Fruit fly (Drosophila melanogaster): ENCODE measurements around the gene mthl10.

mthl10 gene

dm6 chr3L:327833-328232 is 14.9 kb downstream of the mthl10 start, which contains the start of the genes Atac3 and Ptpmeg (continued):
- TF ChIP-seq sqz (GFP tag; optimal IDR thresholded peaks at IDR 0.05) (no peak), stwl (tag; optimal IDR thresholded peaks at IDR 0.05) (peak; percentile 95), grau (tag; optimal IDR thresholded peaks at IDR 0.05) (peak; percentile 8), CG33213 (GFP tag; optimal IDR thresholded peaks at IDR 0.05) (peak; percentile 27), gcm (GFP tag; optimal IDR thresholded peaks at IDR 0.05) (no peak), grn (GFP tag; optimal IDR thresholded peaks at IDR 0.05) (peak; percentile 33), Doc3 (GFP tag; IDR thresholded peaks at IDR 0.05; ENCODE audit: partially characterized antibody) (peak; percentile 62), Stat92E (GFP tag; optimal IDR thresholded peaks at IDR 0.05) (peak in 1 of 3 experiments; percentile 9), inv (GFP tag; IDR thresholded peaks at IDR 0.05; ENCODE audit: partially characterized antibody) (0 out of 2 replicates have a peak, but pooled peaks have one; percentile 20), exex (tag; optimal IDR thresholded peaks at IDR 0.05) (no peak), CG14441 (GFP tag; IDR thresholded peaks at IDR 0.05) (no peak), Hmr (GFP tag; optimal IDR thresholded peaks at IDR 0.05) (peak; percentile 15), CG13287 (GFP tag; IDR thresholded peaks at IDR 0.05; ENCODE audit: partially characterized antibody) (peak; percentile 68), CG9437 (GFP tag; optimal IDR thresholded peaks at IDR 0.05) (peak; percentile 72), CG16813 (GFP tag; IDR thresholded peaks at IDR 0.05; ENCODE audit: partially characterized antibody) (peak; percentile 50; the same call in 2 of the 3 replicates), ab (GFP tag; optimal IDR thresholded peaks at IDR 0.05) (no peak), CG9727 (GFP tag; optimal IDR thresholded peaks at IDR 0.05) (no peak), E2f2 (GFP tag; IDR thresholded peaks at IDR 0.05) (peak; percentile 74), Opbp (GFP tag; IDR thresholded peaks at IDR 0.05; ENCODE audit: partially characterized antibody) (peak; percentile 19; the same call in 1 of the 3 replicates), amos (GFP tag; IDR thresholded peaks at IDR 0.05; ENCODE audit: partially characterized antibody) (peak; percentile 60), CG6791 (GFP tag; IDR thresholded peaks at IDR 0.05; ENCODE audit: partially characterized antibody) (peak; percentile 57; the same call in 1 of the 3 replicates), CG34376 (GFP tag; optimal IDR thresholded peaks at IDR 0.05) (peak; percentile 3), Dref (GFP tag; IDR thresholded peaks at IDR 0.05) (peak; percentile 70), CG9797 (GFP tag; optimal IDR thresholded peaks at IDR 0.05) (peak; percentile 79), CG15601 (tag; optimal IDR thresholded peaks at IDR 0.05) (peak; percentile 10), pzg (GFP tag; optimal IDR thresholded peaks at IDR 0.05) (peak; percentile 71), CG7963 (GFP tag; IDR thresholded peaks at IDR 0.05; ENCODE audit: partially characterized antibody) (0 out of 3 replicates have a peak, but pooled peaks have one; percentile 4), CG14965 (GFP tag; optimal IDR thresholded peaks at IDR 0.05; ENCODE audit: borderline replicate concordance) (no peak), hbn (GFP tag; IDR thresholded peaks at IDR 0.05; ENCODE audit: partially characterized antibody) (peak; percentile 51), nmo (GFP tag; optimal IDR thresholded peaks at IDR 0.05) (peak; percentile 52), Dp (GFP tag; optimal IDR thresholded peaks at IDR 0.05) (peak; percentile 74), Dll (GFP tag; IDR thresholded peaks at IDR 0.05; ENCODE audit: partially characterized antibody) (peak; percentile 75), maf-S (GFP tag; optimal IDR thresholded peaks at IDR 0.05) (no peak), CG31224 (GFP tag; IDR thresholded peaks at IDR 0.05) (no peak), CG30020 (tag; optimal IDR thresholded peaks at IDR 0.05) (peak; percentile 23), CG12942 (GFP tag; optimal IDR thresholded peaks at IDR 0.05) (no peak), Nf-YC (tag; optimal IDR thresholded peaks at IDR 0.05) (peak; percentile 27), CG12659 (GFP tag; optimal IDR thresholded peaks at IDR 0.05) (peak; percentile 58), CG13894 (tag; optimal IDR thresholded peaks at IDR 0.05) (peak; percentile 10), CG34224 (GFP tag; IDR thresholded peaks at IDR 0.05; ENCODE audit: partially characterized antibody) (0 out of 3 replicates have a peak, but pooled peaks have one; percentile 40), BEAF-32 (GFP tag; optimal IDR thresholded peaks at IDR 0.05) (peak; percentile 79), trem (tag; optimal IDR thresholded peaks at IDR 0.05) (peak; percentile 32), CG30403 (GFP tag; optimal IDR thresholded peaks at IDR 0.05) (no peak), BtbVII (GFP tag; optimal IDR thresholded peaks at IDR 0.05) (no peak), Lhr (GFP tag; optimal IDR thresholded peaks at IDR 0.05) (peak; percentile 58), Pdp1 (GFP tag; optimal IDR thresholded peaks at IDR 0.05) (peak in 1 of 2 experiments; percentile 23), dm (GFP tag; optimal IDR thresholded peaks at IDR 0.05) (no peak)
